Fruit fly (Drosophila melanogaster) whole organism, prepupa: Measurements from ENCODE around the gene X11L.

Experiments
- Blimp-1 ChIP-seq: fragments of 200-800 bp; sonication (Bioruptor generic); optimal IDR thresholded peaks from 3 replicates; lab custom pipeline; 2017; ENCODE audit warnings: missing biosample characterization, missing genetic modification characterization, mild to moderate bottlenecking, moderate library complexity, missing genetic modification reagents
- CG10631 ChIP-seq: fragments of 200-800 bp; sonication (Bioruptor generic); optimal IDR thresholded peaks from 2 replicates; lab custom pipeline; 2016; ENCODE audit warnings: missing biosample characterization, missing genetic modification characterization
- CG11294 ChIP-seq: fragments of 200-800 bp; sonication (Bioruptor generic); IDR thresholded peaks from 2 replicates; pipeline ENCODE4 v1.3.6; 2022; ENCODE audit warnings: missing biosample characterization, missing genetic modification characterization
- CG11762 ChIP-seq: fragments of 200-800 bp; sonication (Bioruptor generic); optimal IDR thresholded peaks from 3 replicates; lab custom pipeline; 2016; ENCODE audit warnings: missing biosample characterization, missing genetic modification characterization; ENCODE audit not compliant: insufficient read depth
- CG11902 ChIP-seq: fragments of 200-800 bp; sonication (Bioruptor generic); optimal IDR thresholded peaks from 3 replicates; lab custom pipeline; 2016; ENCODE audit warnings: missing biosample characterization, missing genetic modification characterization
- CG15336 ChIP-seq: fragments of 200-800 bp; sonication (Bioruptor generic); IDR thresholded peaks from 2 replicates; pipeline ENCODE4 v1.3.6; 2022; ENCODE audit warnings: missing biosample characterization, missing genetic modification characterization
- CG3032 ChIP-seq: fragments of 200-800 bp; optimal IDR thresholded peaks from 2 replicates; lab custom pipeline; 2019; ENCODE audit warnings: missing biosample characterization, mild to moderate bottlenecking, missing genetic modification characterization, moderate library complexity
- CG31627 ChIP-seq: fragments of 200-800 bp; sonication (Bioruptor generic); optimal IDR thresholded peaks from 3 replicates; lab custom pipeline; 2016; ENCODE audit warnings: missing biosample characterization, missing genetic modification characterization
- CG32006 ChIP-seq: fragments of 200-800 bp; sonication (Bioruptor generic); optimal IDR thresholded peaks from 3 replicates; lab custom pipeline; 2017; ENCODE audit warnings: missing biosample characterization, mild to moderate bottlenecking, missing genetic modification characterization
- CG34406 ChIP-seq: fragments of 200-800 bp; sonication (Bioruptor generic); optimal IDR thresholded peaks from 3 replicates; lab custom pipeline; 2016; ENCODE audit warnings: missing biosample characterization, missing genetic modification characterization
- CG4318 ChIP-seq: fragments of 200-800 bp; sonication (Bioruptor generic); optimal IDR thresholded peaks from 3 replicates; lab custom pipeline; 2017; ENCODE audit warnings: missing biosample characterization, mild to moderate bottlenecking, missing genetic modification characterization
- CG6163 ChIP-seq: fragments of 200-800 bp; sonication (Bioruptor generic); IDR thresholded peaks from 3 replicates; pipeline ENCODE4 v1.3.6; 2022; ENCODE audit warnings: missing biosample characterization, missing genetic modification characterization
- CG6276 ChIP-seq: fragments of 200-800 bp; sonication (Bioruptor generic); optimal IDR thresholded peaks from 2 replicates; lab custom pipeline; 2017; ENCODE audit warnings: missing biosample characterization, mild to moderate bottlenecking, missing genetic modification characterization
- CG6792 ChIP-seq: fragments of 200-800 bp; sonication (Bioruptor generic); optimal IDR thresholded peaks from 3 replicates; lab custom pipeline; 2016; ENCODE audit warnings: missing biosample characterization, missing genetic modification characterization
- CG6808 ChIP-seq: fragments of 200-800 bp; sonication (Bioruptor generic); optimal IDR thresholded peaks from 3 replicates; lab custom pipeline; 2017; ENCODE audit warnings: missing biosample characterization, missing genetic modification characterization, mild to moderate bottlenecking, moderate library complexity, missing genetic modification reagents
- CG6854 ChIP-seq: fragments of 200-800 bp; sonication (Bioruptor generic); optimal IDR thresholded peaks from 2 replicates; lab custom pipeline; 2017; ENCODE audit warnings: missing biosample characterization, mild to moderate bottlenecking, missing genetic modification characterization
- CG7368 ChIP-seq: fragments of 200-800 bp; sonication (Bioruptor generic); optimal IDR thresholded peaks from 3 replicates; lab custom pipeline; 2016; ENCODE audit warnings: missing biosample characterization, missing genetic modification characterization
- CG8119 ChIP-seq: fragments of 200-800 bp; sonication (Bioruptor generic); IDR thresholded peaks from 3 replicates; pipeline ENCODE4 v1.3.6; 2022; ENCODE audit warnings: missing biosample characterization, missing genetic modification characterization
- CG8632 ChIP-seq: fragments of 200-800 bp; sonication (Bioruptor generic); optimal IDR thresholded peaks from 3 replicates; lab custom pipeline; 2016; ENCODE audit warnings: missing biosample characterization, missing genetic modification characterization
- CG9139 ChIP-seq: fragments of 200-800 bp; sonication (Bioruptor generic); optimal IDR thresholded peaks from 3 replicates; lab custom pipeline; 2017; ENCODE audit warnings: missing biosample characterization, mild to moderate bottlenecking, missing genetic modification characterization
- Eip75B ChIP-seq: fragments of 200-800 bp; sonication (Bioruptor generic); optimal IDR thresholded peaks from 3 replicates; lab custom pipeline; 2016; ENCODE audit warnings: missing biosample characterization, missing genetic modification characterization
- Eip78C ChIP-seq: fragments of 200-800 bp; sonication (Bioruptor generic); peaks from one replicate; lab custom pipeline; 2016; ENCODE audit warnings: missing biosample characterization, missing genetic modification characterization
- Eip93F ChIP-seq: fragments of 200-800 bp; sonication (Bioruptor generic); optimal IDR thresholded peaks from 2 replicates; lab custom pipeline; 2016; ENCODE audit warnings: missing biosample characterization, mild to moderate bottlenecking, missing genetic modification characterization
- Ets96B ChIP-seq: fragments of 200-800 bp; optimal IDR thresholded peaks from 2 replicates; lab custom pipeline; 2019; ENCODE audit warnings: missing biosample characterization, mild to moderate bottlenecking, missing genetic modification characterization, moderate library complexity
- Hr38 ChIP-seq: sonication (Bioruptor generic); optimal IDR thresholded peaks from 2 replicates; lab custom pipeline; 2016; ENCODE audit warnings: missing biosample characterization, missing genetic modification characterization
- Hr39 ChIP-seq: fragments of 200-800 bp; sonication (Bioruptor generic); optimal IDR thresholded peaks from 2 replicates; lab custom pipeline; 2016; ENCODE audit warnings: missing biosample characterization, missing genetic modification characterization
- Hr4 ChIP-seq: fragments of 200-800 bp; sonication (Bioruptor generic); optimal IDR thresholded peaks from 3 replicates; lab custom pipeline; 2016; ENCODE audit warnings: missing biosample characterization, missing genetic modification characterization
- Met ChIP-seq: fragments of 200-800 bp; sonication (Bioruptor generic); optimal IDR thresholded peaks from 3 replicates; lab custom pipeline; 2016; ENCODE audit warnings: missing biosample characterization, missing genetic modification characterization
- Smox ChIP-seq: fragments of 200-800 bp; sonication (Bioruptor generic); optimal IDR thresholded peaks from 3 replicates; lab custom pipeline; 2016; ENCODE audit warnings: missing biosample characterization, missing genetic modification characterization
- Sox102F ChIP-seq: fragments of 200-800 bp; sonication (Bioruptor generic); optimal IDR thresholded peaks from 2 replicates; lab custom pipeline; 2016; ENCODE audit warnings: missing biosample characterization, mild to moderate bottlenecking, missing genetic modification characterization
- Sox15 ChIP-seq: fragments of 200-800 bp; sonication (Bioruptor generic); optimal IDR thresholded peaks from 3 replicates; lab custom pipeline; 2016; ENCODE audit warnings: missing biosample characterization, missing genetic modification characterization
- achi ChIP-seq: fragments of 200-800 bp; sonication (Bioruptor generic); optimal IDR thresholded peaks from 3 replicates; lab custom pipeline; 2016; ENCODE audit warnings: missing biosample characterization, missing genetic modification characterization
- cyc ChIP-seq: fragments of 200-800 bp; sonication (Bioruptor generic); optimal IDR thresholded peaks from 3 replicates; lab custom pipeline; 2016; ENCODE audit warnings: missing biosample characterization, missing genetic modification characterization
- dac ChIP-seq: fragments of 200-800 bp; sonication (Bioruptor generic); optimal IDR thresholded peaks from 2 replicates; lab custom pipeline; 2017; ENCODE audit warnings: missing biosample characterization, mild to moderate bottlenecking, missing genetic modification characterization
- eg ChIP-seq: fragments of 200-800 bp; sonication (Bioruptor generic); IDR thresholded peaks from 3 replicates; pipeline ENCODE4 v1.3.6; 2022; ENCODE audit warnings: missing biosample characterization, missing genetic modification characterization
- esn ChIP-seq: fragments of 200-800 bp; sonication (Bioruptor generic); optimal IDR thresholded peaks from 2 replicates; lab custom pipeline; 2016; ENCODE audit warnings: missing biosample characterization, mild to moderate bottlenecking, missing genetic modification characterization, moderate library complexity
- lz ChIP-seq: fragments of 200-800 bp; sonication (Bioruptor generic); optimal IDR thresholded peaks from 3 replicates; lab custom pipeline; 2016; ENCODE audit warnings: missing biosample characterization, missing genetic modification characterization
- net ChIP-seq: fragments of 200-800 bp; sonication (Bioruptor generic); optimal IDR thresholded peaks from 3 replicates; lab custom pipeline; 2016; ENCODE audit warnings: missing biosample characterization, missing genetic modification characterization
- pdm3 ChIP-seq: fragments of 200-800 bp; sonication (Bioruptor generic); optimal IDR thresholded peaks from 3 replicates; lab custom pipeline; 2016; ENCODE audit warnings: missing biosample characterization, missing genetic modification characterization
- spab ChIP-seq: fragments of 200-800 bp; sonication (Bioruptor generic); optimal IDR thresholded peaks from 2 replicates; lab custom pipeline; 2017; ENCODE audit warnings: missing biosample characterization, mild to moderate bottlenecking, missing genetic modification characterization, missing genetic modification reagents
- svp ChIP-seq: fragments of 200-800 bp; sonication (Bioruptor generic); peaks from one replicate; lab custom pipeline; 2016; ENCODE audit warnings: missing biosample characterization, missing genetic modification characterization
- topi ChIP-seq: fragments of 200-800 bp; sonication (Bioruptor generic); optimal IDR thresholded peaks from 3 replicates; lab custom pipeline; 2016; ENCODE audit warnings: missing biosample characterization, missing genetic modification characterization

Gene X11L

dm6 chrX:17562585-17562984, 36.8 kb upstream of the X11L start (continued):
- peak; percentile 55 for TF ChIP-seq CG6792 (GFP tag; lab: Kevin White, UChicago)
- peak; percentile 50 for TF ChIP-seq lz (GFP tag; lab: Kevin White, UChicago)
- TF ChIP-seq CG10631 (GFP tag; lab: Kevin White, UChicago), result peak; percentile 82
- peak; percentile 65 for TF ChIP-seq esn (GFP tag; lab: Kevin White, UChicago)
- peak; percentile 80 for TF ChIP-seq CG3032 (tag; lab: Kevin White, UChicago)
- TF ChIP-seq CG34406 (GFP tag; lab: Kevin White, UChicago), result peak; percentile 76
- TF ChIP-seq eg (GFP tag; lab: Robert Waterston, UW), result peak; percentile 57; the same call in 1 of the 3 replicates
- TF ChIP-seq CG7368 (GFP tag; lab: Kevin White, UChicago), result peak; percentile 56
- peak; percentile 82 for TF ChIP-seq CG8119
- TF ChIP-seq Eip93F, result peak; percentile 61
- TF ChIP-seq svp (GFP tag; lab: Kevin White, UChicago), result peak; percentile 79
- TF ChIP-seq CG6163 (GFP tag; lab: Robert Waterston, UW), result peak; percentile 78
- peak; percentile 67 for TF ChIP-seq CG6808 (GFP tag; lab: Kevin White, UChicago)
- peak; percentile 12 for TF ChIP-seq Sox15 (GFP tag; lab: Kevin White, UChicago)
- peak; percentile 47 for TF ChIP-seq CG9139 (GFP tag; lab: Kevin White, UChicago)
- TF ChIP-seq Hr4 (GFP tag; lab: Kevin White, UChicago), result peak; percentile 37
- peak; percentile 38; the same call in 1 of the 2 replicates for TF ChIP-seq CG11294 (GFP tag; lab: Robert Waterston, UW)
- peak; percentile 92 for TF ChIP-seq Eip78C (GFP tag; lab: Kevin White, UChicago)
- TF ChIP-seq CG31627, result no peak

- no peak for TF ChIP-seq CG6276 (GFP tag; lab: Kevin White, UChicago)
- TF ChIP-seq CG32006 (GFP tag; lab: Kevin White, UChicago), result no peak
- TF ChIP-seq CG4318, result no peak
- TF ChIP-seq pdm3 (GFP tag; lab: Kevin White, UChicago), result no peak
- TF ChIP-seq Met (GFP tag; lab: Kevin White, UChicago), result no peak
- TF ChIP-seq net (GFP tag; lab: Kevin White, UChicago), result no peak
- no peak for TF ChIP-seq lz (GFP tag; lab: Kevin White, UChicago)
- no peak for TF ChIP-seq CG11294 (GFP tag; lab: Robert Waterston, UW)
- no peak for TF ChIP-seq Ets96B (tag; lab: Kevin White, UChicago)
- TF ChIP-seq CG11762 (GFP tag; lab: Kevin White, UChicago), result no peak
- no peak for TF ChIP-seq Eip93F
- no peak for TF ChIP-seq Blimp-1
- no peak for TF ChIP-seq CG9139 (GFP tag; lab: Kevin White, UChicago)
- TF ChIP-seq CG6854 (GFP tag; lab: Kevin White, UChicago), result no peak
- TF ChIP-seq CG6808 (GFP tag; lab: Kevin White, UChicago), result no peak
Measured at dm6 chrX:17566128-17566527, 33.3 kb upstream of the X11L start.

- TF ChIP-seq dac (no peak), CG15336 (GFP tag; lab: Robert Waterston, UW) (no peak)
Measured at dm6 chrX:17569128-17569527, 30.3 kb upstream of the X11L start, which contains the start of gene ppk23. TSS of gene ppk23 (minus strand) at chrX:17569228.

- TF ChIP-seq CG11294 (GFP tag; lab: Robert Waterston, UW) (no peak), CG9139 (GFP tag; lab: Kevin White, UChicago) (no peak), Hr38 (GFP tag; lab: Kevin White, UChicago) (no peak), lz (GFP tag; lab: Kevin White, UChicago) (peak; percentile 77), spab (peak; percentile 25), Sox102F (GFP tag; lab: Kevin White, UChicago) (peak; percentile 78), cyc (GFP tag; lab: Kevin White, UChicago) (peak; percentile 62), dac (no peak), Eip93F (no peak), Eip78C (GFP tag; lab: Kevin White, UChicago) (peak; percentile 93), CG10631 (GFP tag; lab: Kevin White, UChicago) (peak; percentile 69), Eip75B (GFP tag; lab: Kevin White, UChicago) (peak; percentile 77), CG8119 (peak; percentile 25; the same call in 1 of the 3 replicates), Smox (peak; percentile 78), CG6854 (GFP tag; lab: Kevin White, UChicago) (no peak), CG6808 (GFP tag; lab: Kevin White, UChicago) (peak; percentile 51), CG7368 (GFP tag; lab: Kevin White, UChicago) (peak; percentile 27), Met (GFP tag; lab: Kevin White, UChicago) (peak; percentile 82), CG11902 (peak; percentile 48), CG6163 (GFP tag; lab: Robert Waterston, UW) (peak; percentile 30; the same call in 2 of the 3 replicates), Hr39 (GFP tag; lab: Kevin White, UChicago) (peak; percentile 80), CG8632 (GFP tag; lab: Kevin White, UChicago) (peak; percentile 53), CG6276 (GFP tag; lab: Kevin White, UChicago) (peak; percentile 3), CG31627 (peak; percentile 80), achi (GFP tag; lab: Kevin White, UChicago) (peak; percentile 71), topi (GFP tag; lab: Kevin White, UChicago) (peak; percentile 78)
Measured at dm6 chrX:17570912-17571609, 28.3 kb upstream of the X11L start.
